Worm (Caenorhabditis elegans): ENCODE results near the gene Y62H9A.7.

DNA sequence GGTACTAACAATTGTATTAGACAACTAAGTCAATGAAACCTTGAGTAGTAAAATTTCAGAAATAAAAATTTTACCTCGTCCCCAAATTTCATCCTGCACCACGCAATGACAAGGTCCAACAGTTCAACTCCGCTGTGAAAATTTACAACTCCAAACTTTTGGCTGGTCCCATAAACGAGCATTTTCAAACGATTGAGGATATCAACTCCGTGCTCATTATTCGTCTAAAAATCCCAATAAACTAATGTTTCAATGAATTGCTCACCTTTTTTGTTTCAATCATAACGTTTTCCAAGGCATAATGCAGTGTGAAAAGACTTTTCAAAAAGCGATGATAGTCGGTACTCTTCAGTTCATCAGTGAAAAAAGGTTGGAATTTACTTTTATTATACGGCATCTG lies 21.1 kb upstream of the Y62H9A.7 start:
- TF ChIP-seq pqm-1 (tag; optimal IDR thresholded peaks at IDR 0.05) (no peak), snpc-4 (tag; optimal IDR thresholded peaks at IDR 0.05) (no peak), unc-62 (GFP tag; optimal IDR thresholded peaks at IDR 0.05 in 1 of 2) (peak in 1 of 2 experiments; percentile 95), unc-62 (tag; optimal IDR thresholded peaks at IDR 0.05) (no peak), egl-27 (tag; optimal IDR thresholded peaks at IDR 0.05) (no peak), zip-11 (GFP tag; IDR thresholded peaks at IDR 0.05) (no peak), nhr-102 (tag; optimal IDR thresholded peaks at IDR 0.05) (no peak), spr-1 (tag; optimal IDR thresholded peaks at IDR 0.05) (no peak), ceh-82 (tag; optimal IDR thresholded peaks at IDR 0.05) (no peak), mdt-29 (GFP tag; IDR thresholded peaks at IDR 0.05) (no peak), fos-1 (tag; optimal IDR thresholded peaks at IDR 0.05) (no peak)
